Fruit fly (Drosophila melanogaster) whole organism, embryonic: ENCODE results near the gene CG12182.
A peak's percentile ranks its signal among the peaks of the same experiment; 100 is the strongest.

Source experiments
- B-H2 ChIP-seq: fragments of 200-800 bp; sonication (Bioruptor generic); optimal IDR thresholded peaks from 2 replicates; lab custom pipeline; 2018; ENCODE audit warnings: missing biosample characterization, mild to moderate bottlenecking, missing genetic modification characterization
- CG10321 ChIP-seq: fragments of 200-800 bp; sonication (Bioruptor generic); IDR thresholded peaks from 2 replicates; pipeline ENCODE4 v1.3.6; 2022; ENCODE audit warnings: missing biosample characterization, missing genetic modification characterization
- CG10543 ChIP-seq: fragments of 200-800 bp; sonication (Bioruptor generic); optimal IDR thresholded peaks from 3 replicates; lab custom pipeline; 2017; ENCODE audit warnings: missing biosample characterization, mild to moderate bottlenecking, missing genetic modification characterization, moderate library complexity
- CG11696 ChIP-seq: fragments of 200-800 bp; sonication (Bioruptor generic); IDR thresholded peaks from 2 replicates; pipeline ENCODE4 v1.3.6; 2022; ENCODE audit warnings: missing biosample characterization, missing genetic modification characterization
- CG12299 ChIP-seq: fragments of 200-800 bp; sonication (Bioruptor generic); optimal IDR thresholded peaks from 2 replicates; lab custom pipeline; 2018; ENCODE audit warnings: missing biosample characterization, mild to moderate bottlenecking, missing genetic modification characterization
- CG15073 ChIP-seq: fragments of 200-800 bp; sonication (Bioruptor generic); optimal IDR thresholded peaks from 2 replicates; lab custom pipeline; 2016; ENCODE audit warnings: missing biosample characterization, missing genetic modification characterization
- CG1529 ChIP-seq: fragments of 200-800 bp; sonication (Bioruptor generic); optimal IDR thresholded peaks from 3 replicates; lab custom pipeline; 2018; ENCODE audit warnings: missing biosample characterization, missing genetic modification characterization
- CG15514 ChIP-seq: fragments of 200-800 bp; sonication (Bioruptor generic); optimal IDR thresholded peaks from 3 replicates; lab custom pipeline; 2017; ENCODE audit warnings: missing biosample characterization, missing genetic modification characterization, mild to moderate bottlenecking, moderate library complexity, missing genetic modification reagents
- CG1603 ChIP-seq: fragments of 200-800 bp; sonication (Bioruptor generic); optimal IDR thresholded peaks from 2 replicates; lab custom pipeline; 2019; ENCODE audit warnings: missing biosample characterization, mild to moderate bottlenecking, missing genetic modification characterization, moderate library complexity
- CG17359 ChIP-seq: fragments of 200-800 bp; sonication (Bioruptor generic); optimal IDR thresholded peaks from 3 replicates; lab custom pipeline; 2018; ENCODE audit warnings: missing biosample characterization, mild to moderate bottlenecking, missing genetic modification characterization, moderate library complexity
- CG2120 ChIP-seq: fragments of 200-800 bp; sonication (Bioruptor generic); optimal IDR thresholded peaks from 3 replicates; lab custom pipeline; 2016; ENCODE audit warnings: missing biosample characterization, missing genetic modification characterization
- CG2678 ChIP-seq: fragments of 200-800 bp; sonication (Bioruptor generic); optimal IDR thresholded peaks from 3 replicates; lab custom pipeline; 2019; ENCODE audit warnings: missing biosample characterization, mild to moderate bottlenecking, missing genetic modification characterization, moderate library complexity
- CG32772 ChIP-seq: fragments of 200-800 bp; sonication (Bioruptor generic); IDR thresholded peaks from 2 replicates; pipeline ENCODE4 v1.3.6; 2022; ENCODE audit warnings: missing biosample characterization, missing genetic modification characterization
- CG34224 ChIP-seq: fragments of 200-800 bp; sonication (Bioruptor generic); IDR thresholded peaks from 3 replicates; pipeline ENCODE4 v1.3.6; 2022; ENCODE audit warnings: missing biosample characterization, missing genetic modification characterization; ENCODE audit not compliant: partially characterized antibody
- CG3995 ChIP-seq: fragments of 200-800 bp; sonication (Bioruptor generic); optimal IDR thresholded peaks from 3 replicates; lab custom pipeline; 2016; ENCODE audit warnings: missing biosample characterization, missing genetic modification characterization
- CG4282 ChIP-seq: fragments of 200-800 bp; sonication (Bioruptor generic); optimal IDR thresholded peaks from 2 replicates; lab custom pipeline; 2016; ENCODE audit warnings: missing biosample characterization, missing genetic modification characterization
- CG7357 ChIP-seq: fragments of 200-800 bp; sonication (Bioruptor generic); IDR thresholded peaks from 3 replicates; pipeline ENCODE4 v1.3.6; 2022; ENCODE audit warnings: missing biosample characterization, missing genetic modification characterization
- CG9817 ChIP-seq: fragments of 200-800 bp; sonication (Bioruptor generic); optimal IDR thresholded peaks from 2 replicates; lab custom pipeline; 2018; ENCODE audit warnings: missing biosample characterization, mild to moderate bottlenecking, missing genetic modification characterization, moderate library complexity
- CHES-1-like ChIP-seq: fragments of 200-800 bp; sonication (Bioruptor generic); optimal IDR thresholded peaks from 2 replicates; lab custom pipeline; 2016; ENCODE audit warnings: missing biosample characterization, missing genetic modification characterization
- D ChIP-seq, 2 experiments: fragments of 200-800 bp in 1 of 2; fragments of >200 bp in 1 of 2; sonication (Bioruptor generic) in 1 of 2; optimal IDR thresholded peaks; 2 replicates in 1 of 2; 3 replicates in 1 of 2; lab custom pipeline; 2017; ENCODE audit warnings: mild to moderate bottlenecking in 1 of 2, missing biosample characterization in 1 of 2, missing genetic modification characterization in 1 of 2, missing genetic modification reagents in 1 of 2
- D19B ChIP-seq: fragments of 200-800 bp; sonication (Bioruptor generic); optimal IDR thresholded peaks from 2 replicates; lab custom pipeline; 2017; ENCODE audit warnings: missing biosample characterization, mild to moderate bottlenecking, missing genetic modification characterization
- Dfd ChIP-seq, 2 experiments: fragments of >200 bp; optimal IDR thresholded peaks; 2 replicates each; lab custom pipeline; 2017; ENCODE audit warnings: missing biosample characterization in 2 of 2, missing genetic modification characterization in 2 of 2
- Dip2 ChIP-seq: fragments of 200-800 bp; sonication (Bioruptor generic); IDR thresholded peaks from 2 replicates; pipeline ENCODE4 v1.3.6; 2022; ENCODE audit warnings: missing biosample characterization, missing genetic modification characterization
- Fer1 ChIP-seq: fragments of 200-800 bp; sonication (Bioruptor generic); optimal IDR thresholded peaks from 2 replicates; lab custom pipeline; 2017; ENCODE audit warnings: missing biosample characterization, mild to moderate bottlenecking, missing genetic modification characterization
- Fer2 ChIP-seq: fragments of 200-800 bp; sonication (Bioruptor generic); optimal IDR thresholded peaks from 2 replicates; lab custom pipeline; 2018; ENCODE audit warnings: missing biosample characterization, mild to moderate bottlenecking, missing genetic modification characterization, moderate library complexity
- H2.0 ChIP-seq: fragments of 200-800 bp; sonication (Bioruptor generic); IDR thresholded peaks from 2 replicates; pipeline ENCODE4 v1.3.6; 2022; ENCODE audit warnings: missing biosample characterization, missing genetic modification characterization
- NC2α ChIP-seq: fragments of 200-800 bp; sonication (Bioruptor generic); optimal IDR thresholded peaks from 2 replicates; lab custom pipeline; 2016; ENCODE audit warnings: missing biosample characterization, missing genetic modification characterization
- Oaz ChIP-seq: fragments of 200-800 bp; sonication (Bioruptor generic); IDR thresholded peaks from 2 replicates; pipeline ENCODE4 v1.3.6; 2022; ENCODE audit warnings: missing biosample characterization, missing genetic modification characterization
- PHDP ChIP-seq: fragments of 200-800 bp; sonication (Bioruptor generic); optimal IDR thresholded peaks from 3 replicates; lab custom pipeline; 2018; ENCODE audit warnings: missing biosample characterization, mild to moderate bottlenecking, missing genetic modification characterization, moderate library complexity
- Sin3A ChIP-seq: fragments of >200 bp; optimal IDR thresholded peaks from 2 replicates; lab custom pipeline; 2018
- ara ChIP-seq: fragments of 200-800 bp; sonication (Bioruptor generic); IDR thresholded peaks from 2 replicates; pipeline ENCODE4 v1.3.6; 2022; ENCODE audit warnings: missing biosample characterization, missing genetic modification characterization
- ato ChIP-seq: fragments of 200-800 bp; sonication (Bioruptor generic); IDR thresholded peaks from 2 replicates; pipeline ENCODE4 v1.3.6; 2022; ENCODE audit warnings: missing biosample characterization, missing genetic modification characterization; ENCODE audit not compliant: partially characterized antibody
- az2 ChIP-seq: fragments of 200-800 bp; sonication (Bioruptor generic); optimal IDR thresholded peaks from 3 replicates; lab custom pipeline; 2016; ENCODE audit warnings: missing biosample characterization, missing genetic modification characterization
- bab2 ChIP-seq: fragments of 200-800 bp; sonication (Bioruptor generic); optimal IDR thresholded peaks from 2 replicates; lab custom pipeline; 2016; ENCODE audit warnings: missing biosample characterization, missing genetic modification characterization
- cad ChIP-seq: fragments of >200 bp; optimal IDR thresholded peaks from 2 replicates; lab custom pipeline; 2017; ENCODE audit warnings: missing biosample characterization, missing genetic modification characterization
- cato ChIP-seq: fragments of 200-800 bp; sonication (Bioruptor generic); optimal IDR thresholded peaks from 2 replicates; lab custom pipeline; 2016; ENCODE audit warnings: missing biosample characterization, missing genetic modification characterization, borderline replicate concordance
- ftz-f1 ChIP-seq: fragments of 200-800 bp; sonication (Bioruptor generic); optimal IDR thresholded peaks from 2 replicates; lab custom pipeline; 2016; ENCODE audit warnings: missing biosample characterization, missing genetic modification characterization
- gsb ChIP-seq: fragments of 200-800 bp; sonication (Bioruptor generic); IDR thresholded peaks from 2 replicates; pipeline ENCODE4 v1.3.6; 2022; ENCODE audit warnings: missing biosample characterization, missing genetic modification characterization
- gt ChIP-seq: fragments of 200-800 bp; sonication (Bioruptor generic); IDR thresholded peaks from 2 replicates; pipeline ENCODE4 v1.3.6; 2022; ENCODE audit warnings: missing biosample characterization, missing genetic modification characterization
- her ChIP-seq: fragments of 200-800 bp; sonication (Bioruptor generic); optimal IDR thresholded peaks from 2 replicates; lab custom pipeline; 2016; ENCODE audit warnings: missing biosample characterization, missing genetic modification characterization
- insv ChIP-seq, 2 experiments: fragments of 200-800 bp; sonication (Bioruptor generic); optimal IDR thresholded peaks; 3 replicates each; lab custom pipeline; 2016 to 2018; ENCODE audit warnings: missing biosample characterization in 2 of 2, missing genetic modification characterization in 2 of 2
- lmd ChIP-seq: fragments of 200-800 bp; sonication (Bioruptor generic); IDR thresholded peaks from 2 replicates; pipeline ENCODE4 v1.3.6; 2022; ENCODE audit warnings: missing biosample characterization, missing genetic modification characterization
- nau ChIP-seq: fragments of 200-800 bp; sonication (Bioruptor generic); optimal IDR thresholded peaks from 3 replicates; lab custom pipeline; 2017; ENCODE audit warnings: missing biosample characterization, mild to moderate bottlenecking, missing genetic modification characterization, missing genetic modification reagents
- shn ChIP-seq: fragments of 200-800 bp; sonication (Bioruptor generic); optimal IDR thresholded peaks from 3 replicates; lab custom pipeline; 2016; ENCODE audit warnings: missing biosample characterization, missing genetic modification characterization
- slou ChIP-seq: fragments of 200-800 bp; sonication (Bioruptor generic); optimal IDR thresholded peaks from 3 replicates; lab custom pipeline; 2016; ENCODE audit warnings: missing biosample characterization, missing genetic modification characterization
- sr ChIP-seq: fragments of 200-800 bp; sonication (Bioruptor generic); IDR thresholded peaks from 3 replicates; pipeline ENCODE4 v1.3.6; 2022; ENCODE audit warnings: missing biosample characterization, missing genetic modification characterization
- stwl ChIP-seq: fragments of 200-800 bp; sonication (Bioruptor generic); optimal IDR thresholded peaks from 3 replicates; lab custom pipeline; 2018; ENCODE audit warnings: missing biosample characterization, mild to moderate bottlenecking, missing genetic modification characterization, moderate library complexity
- vfl ChIP-seq: fragments of 200-800 bp; sonication (Bioruptor generic); optimal IDR thresholded peaks from 2 replicates; lab custom pipeline; 2016; ENCODE audit warnings: missing biosample characterization, missing genetic modification characterization
- zen ChIP-seq: fragments of 200-800 bp; sonication (Bioruptor generic); optimal IDR thresholded peaks from 3 replicates; lab custom pipeline; 2018; ENCODE audit warnings: missing biosample characterization, mild to moderate bottlenecking, missing genetic modification characterization, moderate library complexity

Gene CG12182

DNA sequence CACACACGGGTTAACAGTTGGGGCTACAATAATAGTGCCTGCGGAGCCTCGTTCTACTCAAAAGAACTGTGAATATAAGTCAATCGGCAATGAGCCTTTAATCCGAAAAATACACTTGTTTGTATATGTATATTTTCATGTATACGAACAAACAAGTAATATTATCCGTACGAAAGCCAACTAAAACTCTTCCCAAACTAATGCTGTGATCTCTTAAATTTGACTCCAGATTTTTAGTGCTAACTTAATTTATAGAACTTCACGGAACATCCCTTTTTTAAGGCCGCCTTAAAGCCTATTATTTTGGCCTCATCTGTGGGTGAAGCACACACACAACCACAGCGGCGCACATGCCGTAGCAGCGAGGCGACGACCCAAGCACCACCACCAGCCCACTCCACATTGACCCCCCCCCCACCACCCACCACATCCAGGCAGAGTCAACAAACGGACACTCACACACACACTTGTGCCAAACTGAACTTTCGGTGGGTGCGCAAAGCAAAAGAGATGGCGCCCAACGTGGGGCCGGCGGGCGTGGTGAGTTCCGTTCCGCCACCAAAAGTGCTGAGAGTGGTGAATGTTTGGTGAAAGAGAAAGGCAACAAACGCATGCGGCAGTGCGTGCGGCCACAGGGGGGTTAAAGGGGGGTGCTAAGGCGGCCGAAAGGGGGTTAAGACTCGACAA lies 15.1 kb downstream of the CG12182 start (continued):
- TF ChIP-seq CG4282 (GFP tag; lab: Kevin White, UChicago) (no peak), CHES-1-like (GFP tag; lab: Kevin White, UChicago) (peak; percentile 75), shn (peak; percentile 54), ftz-f1 (GFP tag; lab: Kevin White, UChicago) (no peak), lmd (peak; percentile 82), D19B (peak; percentile 47), az2 (GFP tag; lab: Kevin White, UChicago) (peak; percentile 82), CG10543 (peak; percentile 78), H2.0 (GFP tag; lab: Robert Waterston, UW) (peak; percentile 51; the same call in 1 of the 2 replicates), cad (GFP tag; lab: Kevin White, UChicago) (no peak), CG3995 (GFP tag; lab: Kevin White, UChicago) (peak; percentile 10), her (GFP tag; lab: Kevin White, UChicago) (no peak), CG9817 (tag; lab: Kevin White, UChicago) (peak; percentile 70), nau (peak; percentile 89), gt (GFP tag; lab: Robert Waterston, UW) (peak; percentile 37; the same call in 1 of the 2 replicates), CG2678 (tag; lab: Kevin White, UChicago) (peak; percentile 93), CG1603 (tag; lab: Kevin White, UChicago) (peak; percentile 62), sr (GFP tag; lab: Robert Waterston, UW) (peak; percentile 44; the same call in 2 of the 3 replicates), CG17359 (tag; lab: Kevin White, UChicago) (peak; percentile 83), CG1529 (GFP tag; lab: Kevin White, UChicago) (peak; percentile 85), ara (GFP tag; lab: Robert Waterston, UW) (0 out of 2 replicates have a peak, but pooled peaks have one; percentile 37), D (optimal IDR thresholded peaks at IDR 0.05; lab: Kevin White, UChicago) (no peak), D (GFP tag; optimal IDR thresholded peaks at IDR 0.05; lab: Kevin White, UChicago) (peak; percentile 3), zen (peak; percentile 31), Sin3A (lab: Kevin White, UChicago) (no peak), CG2120 (GFP tag; lab: Kevin White, UChicago) (peak; percentile 87), PHDP (tag; lab: Kevin White, UChicago) (peak; percentile 88), slou (no peak), CG32772 (peak; percentile 60; the same call in 1 of the 2 replicates), CG10321 (GFP tag; lab: Robert Waterston, UW) (no peak), B-H2 (GFP tag; lab: Kevin White, UChicago) (no peak), CG7357 (GFP tag; lab: Robert Waterston, UW) (peak; percentile 62; the same call in 2 of the 3 replicates), CG12299 (tag; lab: Kevin White, UChicago) (peak; percentile 65), Fer1 (peak; percentile 90), CG15514 (GFP tag; lab: Kevin White, UChicago) (peak; percentile 63), ato (GFP tag; lab: Robert Waterston, UW) (no peak), bab2 (GFP tag; lab: Kevin White, UChicago) (peak; percentile 78), CG11696 (peak; percentile 93), insv (GFP tag; optimal IDR thresholded peaks at IDR 0.05; lab: Kevin White, UChicago) (no peak), NC2α (GFP tag; lab: Kevin White, UChicago) (peak; percentile 44), Dfd (GFP tag; optimal IDR thresholded peaks at IDR 0.05; lab: Kevin White, UChicago) (no peak), Dip2 (GFP tag; lab: Robert Waterston, UW) (0 out of 2 replicates have a peak, but pooled peaks have one; percentile 13), Fer2 (peak; percentile 42), vfl (GFP tag; lab: Kevin White, UChicago) (peak; percentile 32), CG34224 (GFP tag; lab: Robert Waterston, UW) (no peak), cato (peak; percentile 58), gsb (GFP tag; lab: Robert Waterston, UW) (no peak; the same call in none of the 2 replicates), CG15073 (GFP tag; lab: Kevin White, UChicago) (peak; percentile 58), stwl (tag; lab: Kevin White, UChicago) (no peak), Oaz (GFP tag; lab: Robert Waterston, UW) (peak; percentile 70)
